Worm (Caenorhabditis elegans): ENCODE results near the gene R08F11.7.

R08F11.7 gene

DNA sequence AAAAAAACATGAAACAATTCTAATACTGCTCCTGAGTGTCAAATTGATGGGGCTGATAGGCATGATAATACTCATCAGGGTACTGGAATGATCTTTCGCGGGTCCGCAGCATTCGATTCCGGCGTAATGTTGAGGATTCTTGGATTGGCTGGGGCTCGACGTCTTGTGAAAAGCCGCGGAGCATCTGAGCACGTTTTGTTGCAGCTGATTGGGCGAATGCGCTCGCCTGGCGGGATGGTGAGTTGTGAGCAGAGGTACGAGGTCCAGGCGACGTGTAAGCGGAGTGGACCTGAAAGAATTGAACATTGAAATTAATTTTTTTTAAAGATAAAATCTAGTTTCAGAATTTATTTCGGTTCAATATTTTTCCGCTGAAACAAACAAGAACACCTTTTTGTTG, 24.1 kb downstream of the R08F11.7 start:
- TF ChIP-seq dao-5 (tag; optimal IDR thresholded peaks at IDR 0.05) = no peak
- no peak for TF ChIP-seq W03F9.2 (tag; optimal IDR thresholded peaks at IDR 0.05)
- no peak for TF ChIP-seq him-1 (tag; optimal IDR thresholded peaks at IDR 0.05)

DNA sequence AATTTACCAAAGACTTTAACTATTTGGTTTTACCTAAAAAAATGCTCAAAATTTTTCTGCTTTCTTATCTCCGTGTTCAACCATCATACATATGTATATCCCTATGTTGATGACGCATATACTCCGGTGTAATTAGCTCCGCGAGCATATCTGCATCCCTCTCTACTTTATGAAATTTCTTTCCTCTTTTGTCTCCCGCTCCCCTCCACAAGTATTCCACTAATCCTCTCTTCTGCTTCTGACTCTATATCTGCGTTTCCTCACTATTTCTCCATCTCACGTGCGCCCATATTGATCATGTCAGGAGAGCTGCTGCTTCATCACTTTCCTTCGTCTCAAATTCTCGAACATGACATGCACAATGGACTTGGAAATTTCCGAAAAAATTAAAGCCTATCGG, 25.1 kb downstream of the R08F11.7 start, which contains the start of gene H10D18.1:
TSS of gene H10D18.1 (plus strand) at position 277 of the 400 bp plus-strand sequence.
- TF ChIP-seq dao-5 (tag; optimal IDR thresholded peaks at IDR 0.05) = no peak
- no peak for TF ChIP-seq W03F9.2 (tag; optimal IDR thresholded peaks at IDR 0.05)
- TF ChIP-seq him-1 (tag; optimal IDR thresholded peaks at IDR 0.05) = peak; percentile 10

DNA sequence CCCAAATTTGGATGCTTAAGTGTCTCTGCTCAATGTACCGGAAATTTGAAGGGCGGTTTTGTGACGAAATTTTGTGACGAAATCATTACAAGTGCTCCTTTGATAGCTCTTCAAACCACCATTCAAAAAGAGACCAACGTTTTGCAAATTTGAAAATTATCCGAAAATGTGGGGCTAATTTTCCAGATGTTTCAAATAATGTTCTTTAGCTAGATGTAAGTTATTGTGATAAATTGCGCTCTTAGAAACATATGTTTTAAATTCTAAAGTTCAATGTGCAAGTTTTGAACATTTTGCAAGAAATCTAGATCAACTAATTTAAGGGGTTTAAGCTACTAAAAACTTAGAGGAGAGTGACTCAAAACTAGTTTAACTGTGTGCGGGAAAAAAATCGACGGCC, 31.0 kb downstream of the R08F11.7 start:
- TF ChIP-seq him-1 (tag; optimal IDR thresholded peaks at IDR 0.05) (no peak), W03F9.2 (tag; optimal IDR thresholded peaks at IDR 0.05) (no peak), dao-5 (tag; optimal IDR thresholded peaks at IDR 0.05) (no peak)

DNA sequence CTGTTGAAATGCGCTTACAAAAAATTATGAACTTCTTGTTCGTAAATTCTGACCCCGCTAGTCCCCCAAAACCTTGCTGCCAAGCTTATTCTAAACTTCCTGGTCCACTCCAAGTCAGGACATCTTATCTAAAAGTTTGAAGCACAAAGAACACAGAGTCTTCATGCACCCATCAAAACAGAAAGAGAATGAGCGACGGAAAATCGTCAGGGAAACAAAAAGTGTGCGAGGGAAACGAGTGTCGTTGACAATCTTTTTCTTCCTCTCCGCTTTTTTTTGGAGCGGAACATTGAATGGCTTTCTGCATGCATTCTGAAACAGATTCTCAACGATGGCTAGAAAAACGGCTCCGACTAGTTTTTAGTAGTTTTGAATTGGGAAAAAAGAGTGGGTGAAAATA, 35.3 kb downstream of the R08F11.7 start:
- no peak for TF ChIP-seq dao-5 (tag; optimal IDR thresholded peaks at IDR 0.05)
- TF ChIP-seq him-1 (tag; optimal IDR thresholded peaks at IDR 0.05) = no peak
- no peak for TF ChIP-seq W03F9.2 (tag; optimal IDR thresholded peaks at IDR 0.05)

DNA sequence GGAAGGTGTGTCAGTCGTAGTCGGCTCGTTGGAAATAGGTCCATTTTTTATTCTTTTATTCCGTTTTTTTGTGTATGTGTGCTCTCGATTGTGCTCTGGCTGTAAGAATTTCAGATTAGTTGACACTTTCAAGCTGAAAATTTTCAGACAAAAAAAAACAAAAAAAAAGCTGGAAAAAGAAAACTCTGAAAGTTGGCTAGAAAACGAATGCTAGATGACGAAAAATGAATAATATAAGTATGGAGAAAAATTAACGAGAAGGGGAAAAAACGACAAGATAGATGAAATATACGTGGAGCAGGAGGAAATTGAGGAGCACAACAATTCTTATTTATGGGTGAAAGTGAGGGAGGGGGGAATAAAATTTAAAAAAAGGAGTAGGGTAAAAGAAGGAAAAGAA, 41.7 kb downstream of the R08F11.7 start, which contains the start of gene H10D18.5:
TSS of gene H10D18.5 (minus strand) at position 101 of the 400 bp plus-strand sequence.
- TF ChIP-seq him-1 (tag; optimal IDR thresholded peaks at IDR 0.05) (no peak), W03F9.2 (tag; optimal IDR thresholded peaks at IDR 0.05) (no peak), dao-5 (tag; optimal IDR thresholded peaks at IDR 0.05) (no peak)

DNA sequence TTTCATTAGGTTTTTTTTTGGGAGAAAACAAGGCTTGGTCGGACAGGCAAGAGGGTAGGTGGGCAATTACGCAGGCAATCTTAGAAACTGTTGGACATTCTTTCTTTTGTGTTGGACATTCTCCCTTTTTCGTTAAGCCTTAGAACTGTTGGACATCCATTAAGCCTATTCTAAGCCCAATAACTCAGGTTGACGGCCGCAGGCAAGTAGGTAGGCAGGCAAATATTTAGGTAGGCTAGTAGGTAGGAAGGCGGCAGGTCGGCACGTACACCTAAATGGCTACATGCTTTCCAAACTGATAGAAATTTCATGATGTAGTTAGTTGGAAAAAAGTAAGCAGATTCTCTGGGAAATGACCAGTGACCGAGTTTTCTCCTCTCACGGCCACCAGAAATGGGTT, 42.2 kb downstream of the R08F11.7 start:
- TF ChIP-seq W03F9.2 (tag; optimal IDR thresholded peaks at IDR 0.05) (no peak), dao-5 (tag; optimal IDR thresholded peaks at IDR 0.05) (no peak), him-1 (tag; optimal IDR thresholded peaks at IDR 0.05) (no peak)

DNA sequence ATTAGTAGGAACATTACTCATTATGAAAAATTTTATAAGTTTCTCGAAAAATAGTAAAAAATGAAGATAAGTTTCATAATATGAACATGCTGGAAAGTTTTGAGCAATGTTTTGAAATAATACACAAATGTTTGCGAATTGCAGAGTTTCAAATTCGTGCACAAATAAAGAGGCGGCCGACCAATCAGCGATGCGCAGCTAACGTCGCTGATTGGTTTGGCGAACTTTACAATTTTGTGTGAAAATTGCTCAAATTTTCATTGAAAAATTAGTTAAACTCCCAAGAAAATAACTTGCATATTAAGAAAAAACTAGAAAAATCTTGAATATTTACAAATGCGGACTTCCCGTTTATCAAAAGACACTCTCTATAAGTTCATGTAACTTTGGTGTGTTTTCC, 42.8 kb downstream of the R08F11.7 start:
- TF ChIP-seq him-1 (tag; optimal IDR thresholded peaks at IDR 0.05) = no peak
- TF ChIP-seq dao-5 (tag; optimal IDR thresholded peaks at IDR 0.05) = no peak
- no peak for TF ChIP-seq W03F9.2 (tag; optimal IDR thresholded peaks at IDR 0.05)

DNA sequence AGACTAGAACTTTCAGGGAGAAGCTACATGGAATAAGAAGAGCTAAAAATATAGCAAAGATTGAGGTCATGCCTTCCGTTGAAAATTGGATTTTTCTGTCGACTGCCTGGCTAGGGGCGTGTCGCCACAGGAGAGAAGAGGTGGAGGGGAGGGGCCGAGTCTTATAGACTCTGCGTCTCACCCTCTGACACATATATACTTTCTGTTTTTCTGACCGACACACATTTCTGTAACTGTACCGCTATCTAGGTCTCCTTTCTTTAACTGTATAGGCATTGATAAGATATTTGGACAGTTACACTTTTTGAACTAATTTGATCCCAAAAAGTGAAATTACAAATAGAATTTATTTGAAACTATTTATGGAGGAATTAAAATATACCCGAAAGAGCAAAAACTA, 51.6 kb downstream of the R08F11.7 start:
- no peak for TF ChIP-seq dao-5 (tag; optimal IDR thresholded peaks at IDR 0.05)
- no peak for TF ChIP-seq him-1 (tag; optimal IDR thresholded peaks at IDR 0.05)
- no peak for TF ChIP-seq W03F9.2 (tag; optimal IDR thresholded peaks at IDR 0.05)
